Worm (Caenorhabditis elegans) whole organism, L4 larva: ENCODE data around the gene nhr-9.

ENCODE experiments used
- F37D6.2 ChIP-seq: sonication (generic microtip); optimal IDR thresholded peaks from 2 replicates; lab custom pipeline; 2016; ENCODE audit warnings: mild to moderate bottlenecking, missing genetic modification characterization, missing compliant biosample characterization
- ZK337.2 ChIP-seq: fragments of 200-800 bp; sonication (Bioruptor generic); IDR thresholded peaks from 2 replicates; pipeline ENCODE4 v1.3.6; 2022; ENCODE audit warnings: missing genetic modification reagents, missing genetic modification characterization, missing compliant biosample characterization
- aha-1 ChIP-seq: fragments of 150-350 bp; peaks from one replicate; lab custom pipeline; 2014; ENCODE audit warnings: missing biosample characterization, missing genetic modification characterization
- aly-2 ChIP-seq: sonication (generic microtip); optimal IDR thresholded peaks from 2 replicates; lab custom pipeline; 2018; ENCODE audit warnings: missing biosample characterization, missing genetic modification characterization
- arid-1 ChIP-seq: fragments of 200-800 bp; sonication (Bioruptor generic); conservative IDR thresholded peaks from 2 replicates; pipeline ENCODE4 v1.3.6; 2022; ENCODE audit warnings: missing genetic modification reagents, missing genetic modification characterization, missing compliant biosample characterization
- ceh-28 ChIP-seq: fragments of 150-350 bp; optimal IDR thresholded peaks from 2 replicates; lab custom pipeline; 2014; ENCODE audit warnings: missing biosample characterization, missing genetic modification reagents, missing genetic modification characterization
- ces-1 ChIP-seq: fragments of 150-350 bp; sonication (generic microtip); optimal IDR thresholded peaks from 4 replicates; lab custom pipeline; 2014; ENCODE audit warnings: missing biosample characterization, missing genetic modification reagents, missing genetic modification characterization
- daf-12 ChIP-seq: fragments of 150-350 bp; optimal IDR thresholded peaks from 2 replicates; lab custom pipeline; 2014; ENCODE audit warnings: missing biosample characterization, missing genetic modification reagents, missing genetic modification characterization
- daf-16 ChIP-seq, 3 experiments: sonication (generic microtip); optimal IDR thresholded peaks; 2 replicates each; lab custom pipeline; 2016 to 2017; ENCODE audit warnings: missing genetic modification characterization in 3 of 3, missing genetic modification reagents in 3 of 3, mild to moderate bottlenecking in 2 of 3, missing compliant biosample characterization in 2 of 3, missing biosample characterization in 1 of 3, moderate library complexity in 1 of 3
- dmd-6 ChIP-seq: fragments of 200-800 bp; sonication (Bioruptor generic); IDR thresholded peaks from 2 replicates; pipeline ENCODE4 v1.3.6; 2022; ENCODE audit warnings: missing genetic modification reagents, missing genetic modification characterization, missing compliant biosample characterization
- dmd-9 ChIP-seq: fragments of 200-800 bp; sonication (Bioruptor generic); IDR thresholded peaks from 2 replicates; pipeline ENCODE4 v1.3.6; 2022; ENCODE audit warnings: missing genetic modification reagents, missing genetic modification characterization, missing compliant biosample characterization
- dve-1 ChIP-seq: sonication (generic microtip); optimal IDR thresholded peaks from 2 replicates; lab custom pipeline; 2017; ENCODE audit warnings: antibody characterized with exemption, mild to moderate bottlenecking, missing genetic modification characterization, missing compliant biosample characterization; ENCODE audit not compliant: insufficient read depth
- egl-43 ChIP-seq: fragments of 200-800 bp; sonication (Bioruptor generic); IDR thresholded peaks from 2 replicates; pipeline ENCODE4 v1.3.6; 2022; ENCODE audit warnings: missing genetic modification reagents, missing genetic modification characterization, missing compliant biosample characterization
- gei-8 ChIP-seq: fragments of 200-800 bp; sonication (Bioruptor generic); optimal IDR thresholded peaks from 2 replicates; lab custom pipeline; 2018; ENCODE audit warnings: mild to moderate bottlenecking, missing genetic modification characterization, missing compliant biosample characterization
- hlh-11 ChIP-seq: fragments of 200-800 bp; sonication (Bioruptor generic); optimal IDR thresholded peaks from 2 replicates; lab custom pipeline; 2018; ENCODE audit warnings: mild to moderate bottlenecking, missing genetic modification characterization, missing compliant biosample characterization
- hmg-1.1 ChIP-seq: fragments of 200-800 bp; sonication (Bioruptor generic); IDR thresholded peaks from 2 replicates; pipeline ENCODE4 v1.3.6; 2022; ENCODE audit warnings: missing genetic modification reagents, missing genetic modification characterization, missing compliant biosample characterization
- lim-7 ChIP-seq: fragments of 200-800 bp; sonication (Bioruptor generic); IDR thresholded peaks from 2 replicates; pipeline ENCODE4 v1.3.6; 2022; ENCODE audit warnings: missing genetic modification characterization, missing compliant biosample characterization
- lin-13 ChIP-seq: fragments of 150-350 bp; optimal IDR thresholded peaks from 2 replicates; lab custom pipeline; 2014; ENCODE audit warnings: missing biosample characterization, missing genetic modification reagents, missing genetic modification characterization
- lin-38 ChIP-seq: fragments of 200-800 bp; sonication (Bioruptor generic); IDR thresholded peaks from 2 replicates; pipeline ENCODE4 v1.3.6; 2022; ENCODE audit warnings: missing genetic modification reagents, missing genetic modification characterization, missing compliant biosample characterization
- lsy-2 ChIP-seq, 2 experiments: fragments of 150-350 bp in 1 of 2; sonication (generic microtip) in 1 of 2; optimal IDR thresholded peaks; 2 replicates each; lab custom pipeline; 2014 to 2017; ENCODE audit warnings: missing biosample characterization in 2 of 2, missing genetic modification characterization in 2 of 2
- mdl-1 ChIP-seq, 2 experiments: fragments of 150-350 bp in 1 of 2; sonication (generic microtip) in 1 of 2; optimal IDR thresholded peaks; 2 replicates each; lab custom pipeline; 2014 to 2017; ENCODE audit warnings: missing biosample characterization in 2 of 2, missing genetic modification characterization in 2 of 2
- mdt-29 ChIP-seq: fragments of 200-800 bp; sonication (Bioruptor generic); IDR thresholded peaks from 2 replicates; pipeline ENCODE4 v1.3.6; 2022; ENCODE audit warnings: missing genetic modification reagents, missing genetic modification characterization, missing compliant biosample characterization
- mep-1 ChIP-seq: fragments of 150-350 bp; sonication (generic microtip); optimal IDR thresholded peaks from 3 replicates; lab custom pipeline; 2014; ENCODE audit warnings: missing biosample characterization, missing genetic modification characterization
- mes-2 ChIP-seq: sonication (generic microtip); optimal IDR thresholded peaks from 2 replicates; lab custom pipeline; 2016; ENCODE audit warnings: missing genotype, mild to moderate bottlenecking, missing genetic modification characterization, missing compliant biosample characterization; ENCODE audit not compliant: poor library complexity, severe bottlenecking
- mxl-3 ChIP-seq: fragments of 200-800 bp; sonication (Bioruptor generic); optimal IDR thresholded peaks from 2 replicates; lab custom pipeline; 2018; ENCODE audit warnings: mild to moderate bottlenecking, missing genetic modification characterization, missing compliant biosample characterization
- nhr-10 ChIP-seq: fragments of 150-350 bp; optimal IDR thresholded peaks from 2 replicates; lab custom pipeline; 2014; ENCODE audit warnings: missing biosample characterization, missing genetic modification characterization
- nhr-11 ChIP-seq: fragments of 150-350 bp; optimal IDR thresholded peaks from 2 replicates; lab custom pipeline; 2014; ENCODE audit warnings: missing biosample characterization, missing genetic modification characterization
- nhr-28 ChIP-seq: fragments of 150-350 bp; optimal IDR thresholded peaks from 2 replicates; lab custom pipeline; 2014; ENCODE audit warnings: missing biosample characterization, missing genetic modification characterization
- nhr-48 ChIP-seq: sonication (generic microtip); optimal IDR thresholded peaks from 2 replicates; lab custom pipeline; 2016; ENCODE audit warnings: mild to moderate bottlenecking, missing genetic modification characterization, missing compliant biosample characterization
- nhr-6 ChIP-seq: fragments of 150-350 bp; optimal IDR thresholded peaks from 2 replicates; lab custom pipeline; 2014; ENCODE audit warnings: missing biosample characterization, missing genetic modification characterization
- nhr-77 ChIP-seq: fragments of 150-350 bp; optimal IDR thresholded peaks from 2 replicates; lab custom pipeline; 2014; ENCODE audit warnings: missing biosample characterization, missing genetic modification characterization
- pha-4 ChIP-seq, 2 experiments: fragments of 150-350 bp in 1 of 2; fragments of 200-800 bp in 1 of 2; sonication (Bioruptor generic) in 1 of 2; IDR thresholded peaks in 1 of 2; optimal IDR thresholded peaks in 1 of 2; 2 replicates each; pipeline versions ENCODE4 v1.3.6 to Lab custom; 2014 to 2022; ENCODE audit warnings: missing genetic modification characterization in 2 of 2, missing genetic modification reagents in 2 of 2, missing biosample characterization in 1 of 2, missing compliant biosample characterization in 1 of 2
- pqm-1 ChIP-seq: sonication (generic microtip); optimal IDR thresholded peaks from 2 replicates; lab custom pipeline; 2017; ENCODE audit warnings: missing biosample characterization, missing genetic modification characterization
- set-16 ChIP-seq: fragments of 200-800 bp; sonication (Bioruptor generic); IDR thresholded peaks from 2 replicates; pipeline ENCODE4 v1.3.6; 2022; ENCODE audit warnings: missing genetic modification reagents, missing genetic modification characterization, missing compliant biosample characterization
- skn-1 ChIP-seq: fragments of 150-350 bp; optimal IDR thresholded peaks from 2 replicates; lab custom pipeline; 2014; ENCODE audit warnings: missing biosample characterization, missing genetic modification characterization
- snpc-1.2 ChIP-seq: fragments of 200-800 bp; sonication (Bioruptor generic); IDR thresholded peaks from 2 replicates; pipeline ENCODE4 v1.3.6; 2022; ENCODE audit warnings: missing genetic modification reagents, missing genetic modification characterization, missing compliant biosample characterization
- tra-1 ChIP-seq: fragments of 200-800 bp; sonication (Bioruptor generic); IDR thresholded peaks from 2 replicates; pipeline ENCODE4 v1.3.6; 2022; ENCODE audit warnings: missing genetic modification reagents, missing genetic modification characterization, missing compliant biosample characterization
- unc-130 ChIP-seq: sonication (generic microtip); optimal IDR thresholded peaks from 2 replicates; lab custom pipeline; 2016; ENCODE audit warnings: missing genetic modification reagents, missing genetic modification characterization, missing compliant biosample characterization
- unc-62 ChIP-seq, 3 experiments: fragments of 150-350 bp in 1 of 3; sonication (generic microtip); optimal IDR thresholded peaks in 2 of 3; peaks in 1 of 3; 1 replicate in 1 of 3; 2 replicates in 2 of 3; lab custom pipeline; 2014 to 2017; ENCODE audit warnings: missing biosample characterization in 3 of 3, missing genetic modification characterization in 3 of 3, missing genetic modification reagents in 3 of 3, missing genotype in 1 of 3
- zag-1 ChIP-seq: fragments of 150-350 bp; optimal IDR thresholded peaks from 2 replicates; lab custom pipeline; 2014; ENCODE audit warnings: missing biosample characterization, missing genetic modification characterization
- zfp-3 ChIP-seq: fragments of 200-800 bp; sonication (Bioruptor generic); conservative IDR thresholded peaks from 2 replicates; pipeline ENCODE4 v1.3.6; 2022; ENCODE audit warnings: missing genetic modification reagents, missing genetic modification characterization, missing compliant biosample characterization
- zip-2 ChIP-seq: fragments of 150-350 bp; optimal IDR thresholded peaks from 2 replicates; lab custom pipeline; 2014; ENCODE audit warnings: missing biosample characterization, missing genetic modification characterization
- ztf-7 ChIP-seq: fragments of 150-350 bp; optimal IDR thresholded peaks from 2 replicates; lab custom pipeline; 2014; ENCODE audit warnings: missing biosample characterization, missing genetic modification characterization

nhr-9 gene

DNA sequence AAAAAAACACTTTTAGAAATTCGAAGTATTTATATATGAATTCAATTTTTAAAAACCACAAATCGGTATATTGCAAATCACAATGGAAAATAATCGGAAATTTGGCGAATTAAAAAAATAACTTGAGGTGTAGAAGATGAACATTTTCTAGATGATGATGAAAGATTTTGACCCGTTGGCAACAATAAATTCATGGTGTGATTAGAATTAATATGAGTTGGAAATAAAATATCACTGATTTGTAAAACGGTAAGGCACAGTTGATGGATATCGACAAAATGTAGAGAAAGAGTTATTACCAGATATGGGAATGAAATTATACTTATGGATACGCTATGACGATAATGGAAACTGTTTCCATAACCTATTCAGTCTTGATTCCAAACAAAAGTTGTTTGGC lies 17.0 kb downstream of the nhr-9 start:
- no peak for TF ChIP-seq ZK337.2 (GFP tag; lab: Robert Waterston, UW)
- peak in 1 of 2 experiments; percentile 91 for TF ChIP-seq unc-62 (GFP tag; optimal IDR thresholded peaks at IDR 0.05 in 1 of 2; lab: Kevin White, UChicago)
- no peak for TF ChIP-seq unc-62 (tag; optimal IDR thresholded peaks at IDR 0.05; lab: Kevin White, UChicago)
- TF ChIP-seq tra-1 (GFP tag; lab: Robert Waterston, UW) = no peak
- TF ChIP-seq mdt-29 (GFP tag; lab: Robert Waterston, UW) = no peak

DNA sequence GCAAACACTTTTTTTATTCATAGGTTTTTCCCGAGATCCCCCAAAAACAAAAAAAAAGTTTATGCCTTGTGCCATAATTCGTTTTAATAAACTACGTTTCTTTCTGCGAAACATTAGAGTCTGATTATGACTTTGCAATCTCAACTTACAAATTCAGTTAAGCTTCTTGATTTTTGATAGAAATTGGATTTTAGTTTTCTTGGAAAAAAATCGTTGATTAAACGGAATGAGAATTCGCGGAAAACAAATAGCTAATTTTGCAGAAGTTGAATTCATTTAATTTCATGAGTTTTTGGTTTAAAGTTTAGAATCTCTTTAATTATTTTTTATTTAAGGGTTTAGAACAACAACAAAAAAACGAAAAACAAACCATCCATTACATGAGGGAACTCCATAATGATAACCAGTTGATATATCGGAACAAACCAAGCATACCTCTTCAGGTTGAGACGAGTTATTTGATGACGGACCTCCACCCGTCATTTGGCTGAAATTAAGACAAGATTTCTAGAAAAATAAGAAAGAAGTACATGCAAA lies 19.8 kb downstream of the nhr-9 start, which contains the start of gene nhr-10:
nhr-10 (minus strand) TSS at position 487 of the 537 bp plus-strand sequence.
- TF ChIP-seq egl-43 (GFP tag; lab: Robert Waterston, UW) (0 out of 2 replicates have a peak, but pooled peaks have one; percentile 45), nhr-11 (tag; lab: Kevin White, UChicago) (peak; percentile 34), gei-8 (no peak), aha-1 (no peak), ces-1 (GFP tag; lab: Kevin White, UChicago) (peak; percentile 7), lsy-2 (tag; optimal IDR thresholded peaks at IDR 0.05; lab: Kevin White, UChicago) (peak in 1 of 2 experiments; percentile 44), mxl-3 (GFP tag; lab: Kevin White, UChicago) (no peak), lim-7 (GFP tag; lab: Robert Waterston, UW) (no peak), nhr-77 (tag; lab: Kevin White, UChicago) (no peak), dmd-6 (GFP tag; lab: Robert Waterston, UW) (no peak)

DNA sequence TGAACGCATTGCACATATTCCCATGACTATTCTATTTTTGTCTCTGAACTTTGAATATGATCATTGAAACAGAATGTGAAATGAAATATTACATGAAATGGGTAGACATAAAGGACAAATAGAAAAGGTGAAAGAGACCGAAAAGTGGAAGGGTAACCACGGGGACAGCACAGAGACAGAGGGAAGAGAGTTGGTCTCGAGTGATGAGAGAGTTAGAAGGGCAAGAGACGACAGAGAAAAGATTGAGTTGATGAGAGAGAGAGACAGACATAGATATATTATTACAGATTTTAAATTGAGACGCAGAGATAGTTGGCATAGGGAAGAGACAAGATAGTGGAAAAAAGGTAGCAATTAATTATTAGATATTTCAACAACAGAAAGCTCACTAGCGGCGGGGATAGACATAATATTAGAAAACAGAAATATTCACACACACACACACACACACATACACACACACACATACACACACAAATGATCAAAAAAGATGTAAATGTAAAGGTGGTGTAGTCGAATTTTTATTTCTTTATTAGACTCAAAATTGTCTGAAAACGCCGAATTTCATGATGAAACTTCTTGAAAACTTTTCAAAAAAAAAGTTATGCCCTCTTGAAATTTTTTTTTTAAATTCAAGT lies 21.5 kb downstream of the nhr-9 start:
- TF ChIP-seq zag-1 (tag; lab: Kevin White, UChicago) (no peak), nhr-28 (tag; lab: Kevin White, UChicago) (peak; percentile 87), mes-2 (peak; percentile 52), nhr-10 (peak; percentile 88), set-16 (GFP tag; lab: Robert Waterston, UW) (no peak), aly-2 (tag; lab: Kevin White, UChicago) (no peak), snpc-1.2 (no peak), pha-4 (GFP tag; IDR thresholded peaks at IDR 0.05; lab: Robert Waterston, UW) (no peak), pha-4 (tag; optimal IDR thresholded peaks at IDR 0.05; lab: Kevin White, UChicago) (no peak), dmd-9 (GFP tag; lab: Robert Waterston, UW) (no peak), tra-1 (GFP tag; lab: Robert Waterston, UW) (peak; percentile 46; the same call in 1 of the 2 replicates), lin-38 (peak; percentile 22), F37D6.2 (tag; lab: Kevin White, UChicago) (no peak), mep-1 (tag; lab: Kevin White, UChicago) (peak; percentile 79), zip-2 (no peak), nhr-48 (tag; lab: Kevin White, UChicago) (peak; percentile 33), hlh-11 (peak; percentile 81), ztf-7 (tag; lab: Kevin White, UChicago) (peak; percentile 16), skn-1 (tag; lab: Kevin White, UChicago) (no peak), dmd-6 (GFP tag; lab: Robert Waterston, UW) (peak; percentile 77), nhr-11 (tag; lab: Kevin White, UChicago) (peak; percentile 9), dve-1 (tag; lab: Kevin White, UChicago) (peak; percentile 90), hmg-1.1 (peak; percentile 61), daf-12 (no peak), arid-1 (GFP tag; lab: Robert Waterston, UW) (0 out of 2 replicates have a peak, but pooled peaks have one; percentile 28), lin-13 (GFP tag; lab: Kevin White, UChicago) (peak; percentile 4), ces-1 (GFP tag; lab: Kevin White, UChicago) (no peak), lsy-2 (tag; optimal IDR thresholded peaks at IDR 0.05; lab: Kevin White, UChicago) (peak; percentile 50 to 80), pqm-1 (tag; lab: Kevin White, UChicago) (peak; percentile 69), daf-16 (GFP tag; optimal IDR thresholded peaks at IDR 0.05; lab: Kevin White, UChicago) (no peak), daf-16 (tag; optimal IDR thresholded peaks at IDR 0.05; lab: Kevin White, UChicago) (peak; percentile 67), nhr-6 (tag; lab: Kevin White, UChicago) (peak; percentile 17), zfp-3 (GFP tag; lab: Robert Waterston, UW) (0 out of 2 replicates have a peak, but pooled peaks have one; percentile 13), nhr-77 (tag; lab: Kevin White, UChicago) (peak; percentile 31), ceh-28 (tag; lab: Kevin White, UChicago) (no peak), mdl-1 (tag; optimal IDR thresholded peaks at IDR 0.05; lab: Kevin White, UChicago) (peak; percentile 46 to 71), mxl-3 (GFP tag; lab: Kevin White, UChicago) (peak; percentile 74), unc-130 (GFP tag; lab: Kevin White, UChicago) (no peak)
